Worm (Caenorhabditis elegans): Measurements from ENCODE around the gene str-1.

The str-1 gene

ce11 chrIV:7175346-7175745 lies 1.8 kb downstream of the str-1 start, which contains the start of gene C42D4.19:
Gene C42D4.19, plus strand, starts transcription at chrIV:7175646.
- TF ChIP-seq ekl-4 (GFP tag; IDR thresholded peaks at IDR 0.05): no peak
- no peak for TF ChIP-seq ztf-6 (GFP tag; IDR thresholded peaks at IDR 0.05)
- TF ChIP-seq atf-7 (tag; optimal IDR thresholded peaks at IDR 0.05): no peak
- TF ChIP-seq B0336.3 (GFP tag; IDR thresholded peaks at IDR 0.05): no peak
- no peak for TF ChIP-seq egrh-3 (GFP tag; IDR thresholded peaks at IDR 0.05)
- no peak for TF ChIP-seq B0261.1 (tag; optimal IDR thresholded peaks at IDR 0.05)
- TF ChIP-seq somi-1 (GFP tag; optimal IDR thresholded peaks at IDR 0.05): no peak
- no peak for TF ChIP-seq snpc-1.1 (tag; optimal IDR thresholded peaks at IDR 0.05; ENCODE audit: insufficient read depth)
- TF ChIP-seq zim-3 (tag; optimal IDR thresholded peaks at IDR 0.05): no peak
- TF ChIP-seq die-1 (tag; optimal IDR thresholded peaks at IDR 0.05): no peak
- no peak for TF ChIP-seq madf-8 (GFP tag; conservative IDR thresholded peaks at IDR 0.05)
- no peak for TF ChIP-seq zfh-2 (GFP tag; conservative IDR thresholded peaks at IDR 0.05)
- TF ChIP-seq nhr-179 (tag; optimal IDR thresholded peaks at IDR 0.05): no peak
- no peak for TF ChIP-seq B0035.1 (tag; optimal IDR thresholded peaks at IDR 0.05)
- TF ChIP-seq lag-1 (GFP tag; IDR thresholded peaks at IDR 0.05): no peak
- no peak for TF ChIP-seq C17E4.6 (GFP tag; IDR thresholded peaks at IDR 0.05)
- TF ChIP-seq fkh-3 (tag; optimal IDR thresholded peaks at IDR 0.05): no peak
- TF ChIP-seq T26A5.8 (tag; optimal IDR thresholded peaks at IDR 0.05): no peak

- TF ChIP-seq akir-1 (GFP tag; optimal IDR thresholded peaks at IDR 0.05): no peak
- no peak for TF ChIP-seq F33H1.4 (GFP tag; IDR thresholded peaks at IDR 0.05)
- TF ChIP-seq nfyb-1 (GFP tag; IDR thresholded peaks at IDR 0.05): no peak
- no peak for TF ChIP-seq attf-3 (GFP tag; conservative IDR thresholded peaks at IDR 0.05)
- TF ChIP-seq atf-7 (tag; optimal IDR thresholded peaks at IDR 0.05): no peak
- TF ChIP-seq pbrm-1 (GFP tag; IDR thresholded peaks at IDR 0.05): no peak
- TF ChIP-seq snpc-3.4 (tag; optimal IDR thresholded peaks at IDR 0.05): no peak
- TF ChIP-seq bed-2 (GFP tag; IDR thresholded peaks at IDR 0.05): no peak
- no peak for TF ChIP-seq C06A6.2 (GFP tag; conservative IDR thresholded peaks at IDR 0.05)
- no peak for TF ChIP-seq ceh-58 (GFP tag; IDR thresholded peaks at IDR 0.05)
- no peak for TF ChIP-seq ceh-100 (GFP tag; IDR thresholded peaks at IDR 0.05)
- TF ChIP-seq unc-130 (GFP tag; optimal IDR thresholded peaks at IDR 0.05): no peak
- no peak for TF ChIP-seq mes-4 (tag; optimal IDR thresholded peaks at IDR 0.05)
- TF ChIP-seq egl-44 (GFP tag; IDR thresholded peaks at IDR 0.05): no peak
- TF ChIP-seq ztf-6 (GFP tag; IDR thresholded peaks at IDR 0.05): no peak
- TF ChIP-seq Y53F4B.3 (GFP tag; IDR thresholded peaks at IDR 0.05): no peak
- no peak for TF ChIP-seq K12H6.12 (tag; optimal IDR thresholded peaks at IDR 0.05)
Observed at ce11 chrIV:7176887-7177286, 3.3 kb downstream of the str-1 start, which contains the start of gene str-44. Gene str-44, plus strand, starts transcription at chrIV:7177187.

ce11 chrIV:7178942-7179341 lies 5.4 kb downstream of the str-1 start, which contains the start of gene C42D4.3:
Gene C42D4.3, plus strand, starts transcription at chrIV:7179239.
- TF ChIP-seq hlh-12 (tag; optimal IDR thresholded peaks at IDR 0.05): no peak
- no peak for TF ChIP-seq gei-17 (GFP tag; optimal IDR thresholded peaks at IDR 0.05)
- TF ChIP-seq mes-4 (tag; optimal IDR thresholded peaks at IDR 0.05): no peak
- no peak for TF ChIP-seq rcor-1 (GFP tag; IDR thresholded peaks at IDR 0.05)
- no peak for TF ChIP-seq ceh-27 (GFP tag; optimal IDR thresholded peaks at IDR 0.05)
- no peak for TF ChIP-seq xnd-1 (tag; optimal IDR thresholded peaks at IDR 0.05)
- TF ChIP-seq T26A5.8 (tag; optimal IDR thresholded peaks at IDR 0.05): no peak
- TF ChIP-seq ceh-79 (tag; optimal IDR thresholded peaks at IDR 0.05): no peak
- no peak for TF ChIP-seq madf-6 (GFP tag; IDR thresholded peaks at IDR 0.05)
- no peak for TF ChIP-seq nhr-120 (GFP tag; IDR thresholded peaks at IDR 0.05)
